Fruit fly (Drosophila melanogaster) S2 (cell line): Measurements from ENCODE around the gene Sb.

Source experiments
- CG8478 ChIP-seq: fragments of >200 bp; optimal IDR thresholded peaks from 2 replicates; lab custom pipeline; 2018
- CTCF ChIP-seq, 2 experiments: fragments of >200 bp; optimal IDR thresholded peaks; 2 replicates each; lab custom pipeline; 2018

dm6 chr3R:16186791-16187681, 71.1 kb downstream of the Sb start, which contains the start of gene sra:
- TF ChIP-seq CTCF (optimal IDR thresholded peaks at IDR 0.05; lab: Kevin White, UChicago) (peak; percentile 8 to 42), CG8478 (lab: Kevin White, UChicago) (no peak)
